Fruit fly (Drosophila melanogaster): Measurements from ENCODE around the gene grk.
A peak's percentile ranks its signal among the peaks of the same experiment; 100 is the strongest.

grk gene

DNA sequence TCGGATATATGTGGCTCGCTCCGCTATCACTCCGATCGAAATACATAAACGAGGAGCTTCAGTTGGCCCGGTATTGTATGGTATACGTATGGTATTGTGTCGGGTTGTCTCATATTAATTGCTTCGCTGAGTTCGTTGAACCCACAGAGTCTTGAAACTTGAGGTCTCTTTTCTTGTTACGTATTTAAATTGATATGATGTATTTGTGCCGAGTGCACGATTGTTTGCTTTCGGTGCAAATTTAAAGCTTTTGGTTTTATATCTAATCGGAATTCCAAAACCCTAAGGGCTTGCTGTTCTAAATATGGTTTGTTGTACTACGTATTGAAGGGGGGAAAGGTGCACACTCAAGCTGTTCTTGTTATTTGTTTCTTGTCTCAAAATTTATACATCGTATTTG is 8.2 kb downstream of the grk start:
- TF ChIP-seq sens (GFP tag), result peak; percentile 12
- TF ChIP-seq Trl (optimal IDR thresholded peaks at IDR 0.05), result peak in 1 of 2 experiments; percentile 15
- TF ChIP-seq Trl (GFP tag; optimal IDR thresholded peaks at IDR 0.05), result no peak
- TF ChIP-seq Med (GFP tag), result peak; percentile 31
- TF ChIP-seq ara (GFP tag; IDR thresholded peaks at IDR 0.05), result no peak

DNA sequence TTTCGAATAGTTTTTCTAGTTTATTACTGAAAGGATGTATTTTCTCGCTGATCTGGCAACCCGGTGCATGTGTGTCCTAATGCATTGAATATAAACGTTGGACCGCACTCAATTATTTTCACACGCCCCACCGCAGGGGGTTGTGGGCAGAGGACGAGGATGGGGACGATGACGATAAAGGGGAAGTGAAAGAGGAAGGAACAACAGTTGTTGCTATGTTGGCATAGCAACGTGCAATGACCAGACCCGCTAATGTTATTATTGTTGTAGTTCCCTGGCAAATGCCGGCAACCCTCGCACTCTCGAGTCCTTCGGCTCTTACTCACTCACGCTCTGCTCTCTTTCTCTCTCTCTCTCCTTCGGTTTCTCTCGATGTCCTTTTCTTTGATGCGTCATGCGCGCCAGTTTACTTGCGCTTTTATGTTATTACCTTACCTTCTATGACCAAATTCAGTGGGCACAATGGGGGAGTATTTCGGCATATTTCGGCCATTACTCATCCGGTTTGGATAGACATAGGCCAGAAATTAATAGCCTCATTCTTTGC is 8.7 kb downstream of the grk start:
- no peak for TF ChIP-seq zfh2 (GFP tag; optimal IDR thresholded peaks at IDR 0.05)
- peak; percentile 44; the same call in 1 of the 3 replicates for TF ChIP-seq z (GFP tag; IDR thresholded peaks at IDR 0.05)
- TF ChIP-seq Deaf1 (tag; optimal IDR thresholded peaks at IDR 0.05), result peak; percentile 45
- peak; percentile 16 for TF ChIP-seq trem (tag; optimal IDR thresholded peaks at IDR 0.05)
- TF ChIP-seq Camta (GFP tag; optimal IDR thresholded peaks at IDR 0.05), result no peak
- TF ChIP-seq CG30431 (GFP tag; optimal IDR thresholded peaks at IDR 0.05), result no peak
- peak; percentile 39 for TF ChIP-seq sd (tag; optimal IDR thresholded peaks at IDR 0.05)
- TF ChIP-seq Trl (optimal IDR thresholded peaks at IDR 0.05), result peak; percentile 71 to 73
- TF ChIP-seq Trl (GFP tag; optimal IDR thresholded peaks at IDR 0.05), result no peak
- TF ChIP-seq Side (GFP tag; optimal IDR thresholded peaks at IDR 0.05), result no peak
- TF ChIP-seq Gsc (GFP tag; IDR thresholded peaks at IDR 0.05), result no peak
- no peak for TF ChIP-seq Hey (tag; optimal IDR thresholded peaks at IDR 0.05)
- TF ChIP-seq dimm (GFP tag; IDR thresholded peaks at IDR 0.05), result no peak
- TF ChIP-seq gem (tag; optimal IDR thresholded peaks at IDR 0.05), result no peak
- TF ChIP-seq hb (GFP tag; IDR thresholded peaks at IDR 0.05; ENCODE audit: partially characterized antibody), result no peak
- TF ChIP-seq seq (GFP tag; IDR thresholded peaks at IDR 0.05), result peak; percentile 14; the same call in 1 of the 2 replicates
- TF ChIP-seq CG7839 (tag; optimal IDR thresholded peaks at IDR 0.05), result no peak
- no peak for TF ChIP-seq sisA (GFP tag; IDR thresholded peaks at IDR 0.05)
- no peak for TF ChIP-seq jing (GFP tag; optimal IDR thresholded peaks at IDR 0.05)
- TF ChIP-seq CG11247 (GFP tag; IDR thresholded peaks at IDR 0.05), result no peak
- no peak for TF ChIP-seq gfzf (GFP tag; optimal IDR thresholded peaks at IDR 0.05)
- no peak for TF ChIP-seq CG16815 (GFP tag; optimal IDR thresholded peaks at IDR 0.05)
- peak; percentile 55 for TF ChIP-seq nerfin-1 (tag; optimal IDR thresholded peaks at IDR 0.05)
- no peak for TF ChIP-seq CG4730 (GFP tag; IDR thresholded peaks at IDR 0.05)
- no peak for TF ChIP-seq sna (GFP tag; IDR thresholded peaks at IDR 0.05; ENCODE audit: partially characterized antibody)
- TF ChIP-seq CG11560 (tag; IDR thresholded peaks at IDR 0.05), result no peak
- peak; percentile 76 for TF ChIP-seq Rfx (GFP tag; IDR thresholded peaks at IDR 0.05)
- TF ChIP-seq HLHmδ (GFP tag; optimal IDR thresholded peaks at IDR 0.05), result no peak
- TF ChIP-seq kni (GFP tag; optimal IDR thresholded peaks at IDR 0.05), result no peak
- TF ChIP-seq CG1233 (GFP tag; optimal IDR thresholded peaks at IDR 0.05), result no peak
- TF ChIP-seq zen2 (GFP tag; IDR thresholded peaks at IDR 0.05; ENCODE audit: partially characterized antibody), result peak; percentile 11; the same call in 1 of the 3 replicates
- no peak for TF ChIP-seq zfh1 (GFP tag; IDR thresholded peaks at IDR 0.05)
- TF ChIP-seq nom (GFP tag; optimal IDR thresholded peaks at IDR 0.05), result no peak
- TF ChIP-seq crol (GFP tag; IDR thresholded peaks at IDR 0.05), result peak; percentile 56
- no peak for TF ChIP-seq knrl (GFP tag; IDR thresholded peaks at IDR 0.05; ENCODE audit: partially characterized antibody)
- TF ChIP-seq CG11093 (GFP tag; IDR thresholded peaks at IDR 0.05), result no peak
- TF ChIP-seq bigmax (GFP tag; optimal IDR thresholded peaks at IDR 0.05), result no peak
- no peak for TF ChIP-seq Asciz (GFP tag; optimal IDR thresholded peaks at IDR 0.05)
- TF ChIP-seq klu (GFP tag; IDR thresholded peaks at IDR 0.05), result no peak
- TF ChIP-seq cwo (GFP tag; optimal IDR thresholded peaks at IDR 0.05), result no peak
- TF ChIP-seq pros (GFP tag; optimal IDR thresholded peaks at IDR 0.05), result peak; percentile 73
- TF ChIP-seq CG4328 (GFP tag; optimal IDR thresholded peaks at IDR 0.05), result no peak
- no peak for TF ChIP-seq NfI (GFP tag; optimal IDR thresholded peaks at IDR 0.05)
- no peak for TF ChIP-seq GATAe (GFP tag; conservative IDR thresholded peaks at IDR 0.05)
- TF ChIP-seq fd64A (GFP tag; optimal IDR thresholded peaks at IDR 0.05), result no peak
- TF ChIP-seq CG15011 (GFP tag; optimal IDR thresholded peaks at IDR 0.05), result no peak

Measured in whole organism, embryonic.